Worm (Caenorhabditis elegans): ENCODE measurements around the gene C02F5.3.

The C02F5.3 gene

ce11 chrIII:8250007-8250683 is 4.5 kb downstream of the C02F5.3 start, which contains the start of gene knl-1:
TSS of gene knl-1 (plus strand) at chrIII:8250632.
- no peak for TF ChIP-seq ceh-6 (GFP tag; optimal IDR thresholded peaks at IDR 0.05)
- no peak for TF ChIP-seq Y22D7AL.16 (tag; optimal IDR thresholded peaks at IDR 0.05)
- no peak for TF ChIP-seq gmeb-2 (tag; optimal IDR thresholded peaks at IDR 0.05)
- TF ChIP-seq elt-2 (tag; optimal IDR thresholded peaks at IDR 0.05): peak; percentile 79
- TF ChIP-seq K09A11.1 (tag; optimal IDR thresholded peaks at IDR 0.05; ENCODE audit: insufficient read depth): no peak
- peak; percentile 1 for TF ChIP-seq lim-6 (tag; optimal IDR thresholded peaks at IDR 0.05)
- TF ChIP-seq ceh-2 (tag; optimal IDR thresholded peaks at IDR 0.05): peak; percentile 68
- TF ChIP-seq hlh-8 (tag; optimal IDR thresholded peaks at IDR 0.05): peak; percentile 65
- TF ChIP-seq madf-2 (tag; optimal IDR thresholded peaks at IDR 0.05): peak; percentile 20
- no peak for TF ChIP-seq sdc-2 (tag; optimal IDR thresholded peaks at IDR 0.05)
- TF ChIP-seq hlh-13 (GFP tag; optimal IDR thresholded peaks at IDR 0.05): no peak
- TF ChIP-seq eyg-1 (tag; optimal IDR thresholded peaks at IDR 0.05): no peak
- peak; percentile 69 for TF ChIP-seq fax-1 (tag; optimal IDR thresholded peaks at IDR 0.05)
- no peak for TF ChIP-seq fkh-10 (GFP tag; optimal IDR thresholded peaks at IDR 0.05)
- peak; percentile 50 for TF ChIP-seq ahr-1 (tag; optimal IDR thresholded peaks at IDR 0.05)
- TF ChIP-seq C38D4.7 (GFP tag; optimal IDR thresholded peaks at IDR 0.05): peak; percentile 7
- TF ChIP-seq che-1 (tag; optimal IDR thresholded peaks at IDR 0.05): no peak
- no peak for TF ChIP-seq ztf-16 (tag; optimal IDR thresholded peaks at IDR 0.05)
- peak; percentile 87 for TF ChIP-seq zip-5 (tag; optimal IDR thresholded peaks at IDR 0.05)
- TF ChIP-seq ceh-14 (tag; optimal IDR thresholded peaks at IDR 0.05): peak; percentile 69
- peak; percentile 33 for TF ChIP-seq nfya-1 (tag; optimal IDR thresholded peaks at IDR 0.05)
- peak; percentile 65 for TF ChIP-seq ets-4 (tag; optimal IDR thresholded peaks at IDR 0.05)
- TF ChIP-seq unc-86 (tag; optimal IDR thresholded peaks at IDR 0.05): peak; percentile 25
- TF ChIP-seq sox-2 (GFP tag; IDR thresholded peaks at IDR 0.05): no peak
- no peak for TF ChIP-seq ceh-22 (tag; optimal IDR thresholded peaks at IDR 0.05)
- no peak for TF ChIP-seq ceh-45 (GFP tag; IDR thresholded peaks at IDR 0.05)
- TF ChIP-seq mec-3 (tag; optimal IDR thresholded peaks at IDR 0.05; ENCODE audit: borderline replicate concordance): no peak
- peak; percentile 38 for TF ChIP-seq ceh-34 (tag; optimal IDR thresholded peaks at IDR 0.05)
- TF ChIP-seq pha-2 (tag; optimal IDR thresholded peaks at IDR 0.05): peak; percentile 40
- no peak for TF ChIP-seq pat-9 (tag; optimal IDR thresholded peaks at IDR 0.05)
- peak; percentile 25 for TF ChIP-seq tbx-7 (tag; optimal IDR thresholded peaks at IDR 0.05)
- peak; percentile 10 for TF ChIP-seq rnt-1 (tag; optimal IDR thresholded peaks at IDR 0.05)
- no peak for TF ChIP-seq unc-55 (GFP tag; optimal IDR thresholded peaks at IDR 0.05)
- no peak for TF ChIP-seq ceh-30 (tag; optimal IDR thresholded peaks at IDR 0.05)
- TF ChIP-seq ceh-18 (tag; optimal IDR thresholded peaks at IDR 0.05): no peak
- no peak for TF ChIP-seq hlh-30 (tag; optimal IDR thresholded peaks at IDR 0.05; ENCODE audit: insufficient read depth)
- TF ChIP-seq F13H6.1 (tag; optimal IDR thresholded peaks at IDR 0.05): peak; percentile 2
- TF ChIP-seq dmd-4 (tag; optimal IDR thresholded peaks at IDR 0.05; ENCODE audit: borderline replicate concordance): no peak
- no peak for TF ChIP-seq unc-3 (GFP tag; conservative IDR thresholded peaks at IDR 0.05)
- peak; percentile 21 for TF ChIP-seq unc-3 (tag; optimal IDR thresholded peaks at IDR 0.05)
- TF ChIP-seq C08G9.2 (tag; optimal IDR thresholded peaks at IDR 0.05): peak; percentile 68
- no peak for TF ChIP-seq hlh-15 (tag; optimal IDR thresholded peaks at IDR 0.05)
- TF ChIP-seq pha-4 (tag; optimal IDR thresholded peaks at IDR 0.05): no peak
- peak; percentile 82 for TF ChIP-seq tbx-2 (tag; optimal IDR thresholded peaks at IDR 0.05)
- no peak for TF ChIP-seq fkh-6 (tag; optimal IDR thresholded peaks at IDR 0.05)
- TF ChIP-seq elt-4 (tag; optimal IDR thresholded peaks at IDR 0.05): no peak
- TF ChIP-seq ceh-31 (tag; optimal IDR thresholded peaks at IDR 0.05): peak; percentile 89
